Fruit fly (Drosophila melanogaster): ENCODE measurements around the gene Nup37.

dm6 chr3R:25221203-25221807 lies 26.2 kb upstream of the Nup37 start, which contains the start of gene Alg9:
- TF ChIP-seq CG32121 (GFP tag; IDR thresholded peaks at IDR 0.05) (no peak), CG8159 (tag; optimal IDR thresholded peaks at IDR 0.05) (no peak)

All from whole organism, pupa.